Worm (Caenorhabditis elegans) whole organism, young adult: ENCODE results near the gene C13B4.1.

Experiments
- C06A6.2 ChIP-seq: fragments of 200-800 bp; sonication (Bioruptor generic); conservative IDR thresholded peaks from 2 replicates; pipeline ENCODE4 v1.3.6; 2022; ENCODE audit warnings: missing genetic modification characterization, missing compliant biosample characterization
- F57C9.4 ChIP-seq: sonication (generic microtip); optimal IDR thresholded peaks from 2 replicates; lab custom pipeline; 2017; ENCODE audit warnings: mild to moderate bottlenecking, missing genetic modification characterization, missing compliant biosample characterization
- ama-1 ChIP-seq, 3 experiments: fragments of 150-350 bp in 1 of 3; sonication (generic microtip) in 2 of 3; optimal IDR thresholded peaks; 2 replicates each; lab custom pipeline; 2014 to 2018; ENCODE audit warnings: missing biosample characterization in 2 of 3, missing genetic modification characterization in 2 of 3, missing genetic modification reagents in 2 of 3
- aptf-2 ChIP-seq: fragments of 200-800 bp; sonication (Bioruptor generic); conservative IDR thresholded peaks from 2 replicates; pipeline ENCODE4 v1.3.6; 2022; ENCODE audit warnings: missing genetic modification reagents, missing genetic modification characterization, missing compliant biosample characterization
- efl-1 ChIP-seq: fragments of 150-350 bp; optimal IDR thresholded peaks from 2 replicates; lab custom pipeline; 2014; ENCODE audit warnings: missing biosample characterization, missing genetic modification reagents, missing genetic modification characterization
- egrh-3 ChIP-seq: fragments of 200-800 bp; sonication (Bioruptor generic); IDR thresholded peaks from 2 replicates; pipeline ENCODE4 v1.3.6; 2022; ENCODE audit warnings: missing genetic modification reagents, missing genetic modification characterization, missing compliant biosample characterization
- hrde-1 ChIP-seq: sonication (generic microtip); optimal IDR thresholded peaks from 2 replicates; lab custom pipeline; 2016; ENCODE audit warnings: missing genetic modification characterization, mild to moderate bottlenecking, missing compliant biosample characterization, moderate library complexity, missing genotype, missing genetic modification reagents, borderline replicate concordance
- let-526 ChIP-seq: fragments of 200-800 bp; sonication (Bioruptor generic); IDR thresholded peaks from 2 replicates; pipeline ENCODE4 v1.3.6; 2022; ENCODE audit warnings: missing genetic modification reagents, missing genetic modification characterization, missing compliant biosample characterization
- unc-130 ChIP-seq: sonication (generic microtip); optimal IDR thresholded peaks from 2 replicates; lab custom pipeline; 2016; ENCODE audit warnings: missing genetic modification reagents, missing genetic modification characterization, missing compliant biosample characterization
- ztf-18 ChIP-seq: sonication (generic microtip); optimal IDR thresholded peaks from 2 replicates; lab custom pipeline; 2016; ENCODE audit warnings: missing genotype, mild to moderate bottlenecking, missing genetic modification characterization, missing compliant biosample characterization

DNA sequence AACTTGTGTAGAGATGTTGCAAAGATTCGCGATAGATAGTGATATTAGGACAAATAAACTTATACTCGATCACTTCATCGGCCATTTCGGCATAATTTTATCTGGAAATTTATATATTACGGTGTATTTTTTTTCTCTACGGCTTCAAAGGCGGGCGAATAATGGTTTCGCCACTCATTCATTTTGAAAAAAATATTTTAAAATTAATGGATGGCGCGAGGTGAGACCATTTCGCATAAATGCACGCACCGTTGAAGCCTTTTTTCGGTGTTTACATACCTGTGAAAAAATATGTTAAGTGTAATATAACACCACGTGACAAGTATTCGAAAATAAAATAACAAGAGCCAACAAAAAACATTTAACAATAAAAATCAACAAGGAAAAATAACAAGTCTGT is 42.6 kb upstream of the C13B4.1 start, which contains the start of gene btb-19:
- TF ChIP-seq efl-1 (GFP tag; lab: Kevin White, UChicago) (no peak), F57C9.4 (tag; lab: Kevin White, UChicago) (no peak), unc-130 (GFP tag; lab: Kevin White, UChicago) (no peak), hrde-1 (tag; lab: Kevin White, UChicago) (no peak), let-526 (GFP tag; lab: Robert Waterston, UW) (no peak), aptf-2 (GFP tag; lab: Robert Waterston, UW) (no peak), ztf-18 (tag; lab: Kevin White, UChicago) (no peak), egrh-3 (no peak), C06A6.2 (no peak), ama-1 (optimal IDR thresholded peaks at IDR 0.05; lab: Kevin White, UChicago) (no peak), ama-1 (GFP tag; optimal IDR thresholded peaks at IDR 0.05; lab: Kevin White, UChicago) (no peak)
